Worm (Caenorhabditis elegans) whole organism, L2 larva: Measurements from ENCODE around the gene mec-5.

Source experiments
- C34F6.9 ChIP-seq: fragments of 150-350 bp; optimal IDR thresholded peaks from 2 replicates; lab custom pipeline; 2014; ENCODE audit warnings: missing biosample characterization, missing genetic modification characterization
- F13H6.1 ChIP-seq: sonication (generic microtip); optimal IDR thresholded peaks from 2 replicates; lab custom pipeline; 2016; ENCODE audit warnings: missing genetic modification characterization, missing compliant biosample characterization
- Y55F3AM.14 ChIP-seq: fragments of 200-800 bp; sonication (Bioruptor generic); optimal IDR thresholded peaks from 2 replicates; lab custom pipeline; 2018; ENCODE audit warnings: mild to moderate bottlenecking, missing genetic modification characterization, missing compliant biosample characterization
- ZK546.5 ChIP-seq: sonication (generic microtip); optimal IDR thresholded peaks from 2 replicates; lab custom pipeline; 2017; ENCODE audit warnings: missing biosample characterization, missing genetic modification characterization
- aly-2 ChIP-seq: fragments of 150-350 bp; optimal IDR thresholded peaks from 2 replicates; lab custom pipeline; 2014; ENCODE audit warnings: missing biosample characterization, missing genetic modification characterization
- blmp-1 ChIP-seq: sonication (generic microtip); optimal IDR thresholded peaks from 2 replicates; lab custom pipeline; 2017; ENCODE audit warnings: missing genetic modification characterization, mild to moderate bottlenecking, missing compliant biosample characterization, antibody characterized with exemption, moderate library complexity; ENCODE audit not compliant: insufficient read depth
- ceh-82 ChIP-seq: fragments of 150-350 bp; optimal IDR thresholded peaks from 2 replicates; lab custom pipeline; 2014; ENCODE audit warnings: missing biosample characterization, missing genetic modification characterization
- crh-2 ChIP-seq: sonication (generic microtip); optimal IDR thresholded peaks from 2 replicates; lab custom pipeline; 2017; ENCODE audit warnings: missing biosample characterization, missing genetic modification characterization
- dmd-4 ChIP-seq: sonication (generic microtip); optimal IDR thresholded peaks from 2 replicates; lab custom pipeline; 2017; ENCODE audit warnings: missing biosample characterization, missing genetic modification characterization
- elt-1 ChIP-seq: fragments of 150-350 bp; optimal IDR thresholded peaks from 2 replicates; lab custom pipeline; 2014; ENCODE audit warnings: missing biosample characterization, missing genetic modification characterization
- fos-1 ChIP-seq: fragments of 150-350 bp; optimal IDR thresholded peaks from 2 replicates; lab custom pipeline; 2014; ENCODE audit warnings: missing biosample characterization, missing genetic modification characterization
- lin-11 ChIP-seq: fragments of 150-350 bp; sonication (generic microtip); optimal IDR thresholded peaks from 2 replicates; lab custom pipeline; 2014; ENCODE audit warnings: missing biosample characterization, missing genetic modification characterization, inconsistent platforms, mixed read lengths
- lin-13 ChIP-seq: fragments of 150-350 bp; optimal IDR thresholded peaks from 2 replicates; lab custom pipeline; 2014; ENCODE audit warnings: missing biosample characterization, missing genetic modification reagents, missing genetic modification characterization
- lin-39 ChIP-seq: fragments of 150-350 bp; optimal IDR thresholded peaks from 2 replicates; lab custom pipeline; 2014; ENCODE audit warnings: missing biosample characterization, missing genetic modification reagents, missing genetic modification characterization
- lsy-2 ChIP-seq, 2 experiments: fragments of 150-350 bp in 1 of 2; sonication (generic microtip) in 1 of 2; optimal IDR thresholded peaks; 2 replicates each; lab custom pipeline; 2014 to 2017; ENCODE audit warnings: missing biosample characterization in 2 of 2, missing genetic modification characterization in 2 of 2
- mbf-1 ChIP-seq: sonication (generic microtip); optimal IDR thresholded peaks from 2 replicates; lab custom pipeline; 2017; ENCODE audit warnings: missing biosample characterization, missing genetic modification characterization
- nhr-10 ChIP-seq: sonication (generic microtip); optimal IDR thresholded peaks from 2 replicates; lab custom pipeline; 2017; ENCODE audit warnings: missing biosample characterization, missing genetic modification characterization
- nhr-11 ChIP-seq: fragments of 150-350 bp; optimal IDR thresholded peaks from 2 replicates; lab custom pipeline; 2014; ENCODE audit warnings: missing biosample characterization, missing genetic modification characterization
- nhr-12 ChIP-seq: fragments of 150-350 bp; optimal IDR thresholded peaks from 2 replicates; lab custom pipeline; 2014; ENCODE audit warnings: missing biosample characterization, missing genetic modification characterization
- nhr-129 ChIP-seq: fragments of 150-350 bp; optimal IDR thresholded peaks from 2 replicates; lab custom pipeline; 2014; ENCODE audit warnings: missing biosample characterization, missing genetic modification characterization
- nhr-21 ChIP-seq: fragments of 150-350 bp; optimal IDR thresholded peaks from 2 replicates; lab custom pipeline; 2014; ENCODE audit warnings: missing biosample characterization, missing genetic modification characterization
- nhr-237 ChIP-seq: fragments of 150-350 bp; optimal IDR thresholded peaks from 2 replicates; lab custom pipeline; 2014; ENCODE audit warnings: missing biosample characterization, missing genetic modification characterization
- nhr-6 ChIP-seq: fragments of 150-350 bp; optimal IDR thresholded peaks from 2 replicates; lab custom pipeline; 2014; ENCODE audit warnings: missing biosample characterization, missing genetic modification characterization
- nhr-77 ChIP-seq: fragments of 150-350 bp; optimal IDR thresholded peaks from 2 replicates; lab custom pipeline; 2014; ENCODE audit warnings: missing biosample characterization, missing genetic modification characterization
- sem-4 ChIP-seq: fragments of 150-350 bp; optimal IDR thresholded peaks from 2 replicates; lab custom pipeline; 2014; ENCODE audit warnings: missing biosample characterization, missing genetic modification reagents, missing genetic modification characterization
- skn-1 ChIP-seq: sonication (generic microtip); optimal IDR thresholded peaks from 2 replicates; lab custom pipeline; 2017; ENCODE audit warnings: missing biosample characterization, missing genetic modification characterization
- sma-3 ChIP-seq: sonication (generic microtip); optimal IDR thresholded peaks from 2 replicates; lab custom pipeline; 2016; ENCODE audit warnings: missing genetic modification reagents, missing genetic modification characterization, missing compliant biosample characterization
- snpc-4 ChIP-seq: fragments of 150-350 bp; optimal IDR thresholded peaks from 2 replicates; lab custom pipeline; 2014; ENCODE audit warnings: missing biosample characterization, missing genetic modification characterization
- unc-39 ChIP-seq: fragments of 150-350 bp; optimal IDR thresholded peaks from 2 replicates; lab custom pipeline; 2014; ENCODE audit warnings: missing biosample characterization, missing genetic modification characterization
- unc-55 ChIP-seq: fragments of 150-350 bp; sonication (generic microtip); optimal IDR thresholded peaks from 3 replicates; lab custom pipeline; 2014; ENCODE audit warnings: missing biosample characterization, missing genetic modification reagents, missing genetic modification characterization
- unc-62 ChIP-seq: fragments of 150-350 bp; optimal IDR thresholded peaks from 2 replicates; lab custom pipeline; 2014; ENCODE audit warnings: missing biosample characterization, missing genetic modification reagents, missing genetic modification characterization
- ztf-1 ChIP-seq: fragments of 200-800 bp; sonication (Bioruptor generic); conservative IDR thresholded peaks from 2 replicates; pipeline ENCODE4 v1.3.6; 2022; ENCODE audit warnings: missing genetic modification characterization, missing compliant biosample characterization
- ztf-11 ChIP-seq: sonication (generic microtip); optimal IDR thresholded peaks from 2 replicates; lab custom pipeline; 2017; ENCODE audit warnings: missing biosample characterization, missing genetic modification characterization

The mec-5 gene

DNA sequence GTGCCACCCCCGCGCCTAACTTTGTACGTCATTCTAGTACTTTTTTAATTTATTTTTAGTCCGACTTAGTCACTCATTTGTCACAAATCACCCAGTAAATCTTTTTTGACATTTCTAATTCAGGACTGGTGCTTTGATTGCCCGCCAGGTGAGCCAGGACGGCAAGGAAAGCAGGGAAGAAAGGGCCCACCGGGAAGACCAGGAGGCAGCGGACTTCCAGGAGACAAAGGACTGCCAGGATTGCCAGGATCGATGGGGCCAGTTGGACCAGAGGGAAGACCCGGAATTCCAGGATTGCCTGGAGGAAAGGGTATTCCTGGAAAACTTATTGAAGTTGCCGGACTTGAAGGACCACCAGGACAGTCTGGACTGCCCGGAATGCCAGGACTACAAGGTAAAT is 9.3 kb downstream of the mec-5 start:
- TF ChIP-seq nhr-6 (tag; lab: Kevin White, UChicago), result no peak
- TF ChIP-seq nhr-77 (tag; lab: Kevin White, UChicago), result no peak
- TF ChIP-seq dmd-4 (tag; lab: Kevin White, UChicago), result no peak
- no peak for TF ChIP-seq elt-1 (tag; lab: Kevin White, UChicago)
- TF ChIP-seq C34F6.9 (tag; lab: Kevin White, UChicago), result no peak
- TF ChIP-seq lin-39 (tag; lab: Kevin White, UChicago), result no peak
- no peak for TF ChIP-seq skn-1 (tag; lab: Kevin White, UChicago)
- no peak for TF ChIP-seq nhr-11 (tag; lab: Kevin White, UChicago)
- TF ChIP-seq ZK546.5 (tag; lab: Kevin White, UChicago), result no peak
- no peak for TF ChIP-seq ztf-11 (tag; lab: Kevin White, UChicago)
- TF ChIP-seq unc-62 (GFP tag; lab: Kevin White, UChicago), result no peak

DNA sequence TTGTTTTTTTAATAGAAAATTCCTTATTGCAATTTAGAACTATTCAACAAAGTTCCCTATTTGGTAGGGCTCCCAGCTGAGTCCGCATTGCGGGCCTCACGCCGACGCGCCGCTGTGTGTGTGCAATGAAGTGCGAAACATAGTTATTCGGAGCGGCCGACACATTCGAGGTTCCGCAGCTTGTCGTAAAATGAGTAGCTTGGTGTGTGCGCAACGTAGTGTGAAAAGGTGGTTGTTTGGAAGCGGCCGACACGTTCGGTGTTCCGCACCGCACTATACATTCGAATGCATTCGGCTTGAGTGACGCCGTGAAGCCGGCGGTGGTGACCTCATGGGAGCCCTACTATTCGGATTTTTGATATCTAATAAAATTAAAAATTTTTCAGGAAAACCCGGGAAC is 9.8 kb downstream of the mec-5 start:
- no peak for TF ChIP-seq unc-39 (tag; lab: Kevin White, UChicago)
- no peak for TF ChIP-seq sma-3 (GFP tag; lab: Kevin White, UChicago)
- no peak for TF ChIP-seq nhr-21
- no peak for TF ChIP-seq nhr-77 (tag; lab: Kevin White, UChicago)
- no peak for TF ChIP-seq dmd-4 (tag; lab: Kevin White, UChicago)
- TF ChIP-seq snpc-4 (tag; lab: Kevin White, UChicago), result peak; percentile 26

ce11 chrX:15958767-15959166 is 15.0 kb downstream of the mec-5 start, which contains the start of gene C09G1.5:
C09G1.5 (plus strand) TSS chrX:15959067.
- TF ChIP-seq fos-1 (tag; lab: Kevin White, UChicago), result no peak

DNA sequence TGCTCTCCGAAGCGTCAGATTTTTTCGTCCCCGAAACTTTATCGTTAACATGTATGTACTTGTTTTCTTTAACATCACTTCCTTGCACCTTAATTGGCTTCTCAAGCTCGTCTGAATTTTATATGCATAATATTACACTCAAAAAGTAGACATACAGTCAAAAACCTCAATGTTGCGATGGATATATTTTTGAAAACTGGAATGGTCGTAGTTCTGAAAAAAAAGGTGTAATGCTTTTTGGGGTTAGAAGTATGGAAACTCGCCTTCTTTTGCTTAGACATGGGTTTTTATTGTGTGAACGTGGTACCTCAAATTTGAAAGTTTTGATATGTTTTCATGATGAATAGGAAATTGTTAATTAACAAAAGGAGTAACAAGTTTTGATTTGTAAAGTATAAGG is 38.8 kb downstream of the mec-5 start, which contains the start of gene C09G1.2:
TSS of gene C09G1.2 (minus strand) at position 101 of the 400 bp plus-strand sequence.
- no peak for TF ChIP-seq ceh-82 (tag; lab: Kevin White, UChicago)
- TF ChIP-seq Y55F3AM.14 (GFP tag; lab: Kevin White, UChicago), result no peak
- TF ChIP-seq nhr-77 (tag; lab: Kevin White, UChicago), result no peak
- TF ChIP-seq nhr-12 (tag; lab: Kevin White, UChicago), result no peak
- no peak for TF ChIP-seq elt-1 (tag; lab: Kevin White, UChicago)
- no peak for TF ChIP-seq C34F6.9 (tag; lab: Kevin White, UChicago)
- TF ChIP-seq lin-13, result no peak
- no peak for TF ChIP-seq nhr-21
- TF ChIP-seq unc-55 (GFP tag; lab: Kevin White, UChicago), result no peak
- TF ChIP-seq sma-3 (GFP tag; lab: Kevin White, UChicago), result no peak
- TF ChIP-seq ztf-11 (tag; lab: Kevin White, UChicago), result no peak
- no peak for TF ChIP-seq unc-62 (GFP tag; lab: Kevin White, UChicago)
- no peak for TF ChIP-seq sem-4
- no peak for TF ChIP-seq F13H6.1 (tag; lab: Kevin White, UChicago)
- no peak for TF ChIP-seq lin-11
- no peak for TF ChIP-seq ztf-1 (GFP tag; lab: Robert Waterston, UW)
- no peak for TF ChIP-seq nhr-10 (tag; lab: Kevin White, UChicago)
- TF ChIP-seq aly-2 (tag; lab: Kevin White, UChicago), result no peak
- TF ChIP-seq crh-2 (tag; lab: Kevin White, UChicago), result no peak
- TF ChIP-seq dmd-4 (tag; lab: Kevin White, UChicago), result no peak

ce11 chrX:15983288-15983687 is 39.5 kb downstream of the mec-5 start:
- TF ChIP-seq snpc-4 (tag; lab: Kevin White, UChicago) (peak; percentile 13), blmp-1 (no peak), unc-62 (GFP tag; lab: Kevin White, UChicago) (no peak), lsy-2 (tag; optimal IDR thresholded peaks at IDR 0.05; lab: Kevin White, UChicago) (peak in 1 of 2 experiments; percentile 40), crh-2 (tag; lab: Kevin White, UChicago) (peak; percentile 54), nhr-129 (peak; percentile 47), mbf-1 (tag; lab: Kevin White, UChicago) (peak; percentile 22), ceh-82 (tag; lab: Kevin White, UChicago) (no peak), nhr-12 (tag; lab: Kevin White, UChicago) (no peak), lin-13 (no peak), dmd-4 (tag; lab: Kevin White, UChicago) (peak; percentile 44), nhr-77 (tag; lab: Kevin White, UChicago) (no peak), nhr-21 (peak; percentile 48), nhr-237 (tag; lab: Kevin White, UChicago) (no peak), sma-3 (GFP tag; lab: Kevin White, UChicago) (peak; percentile 20), unc-55 (GFP tag; lab: Kevin White, UChicago) (peak; percentile 62), fos-1 (tag; lab: Kevin White, UChicago) (peak; percentile 19)
